Worm (Caenorhabditis elegans) whole organism, L2 larva: ENCODE data around the gene nlp-66.

Experiments used
- F13H6.1 ChIP-seq: sonication (generic microtip); optimal IDR thresholded peaks from 2 replicates; lab custom pipeline; 2016; ENCODE audit warnings: missing genetic modification characterization, missing compliant biosample characterization
- ZK546.5 ChIP-seq: sonication (generic microtip); optimal IDR thresholded peaks from 2 replicates; lab custom pipeline; 2017; ENCODE audit warnings: missing biosample characterization, missing genetic modification characterization
- ama-1 ChIP-seq: fragments of 150-350 bp; optimal IDR thresholded peaks from 2 replicates; lab custom pipeline; 2018; ENCODE audit warnings: inconsistent platforms
- blmp-1 ChIP-seq: sonication (generic microtip); optimal IDR thresholded peaks from 2 replicates; lab custom pipeline; 2017; ENCODE audit warnings: missing genetic modification characterization, mild to moderate bottlenecking, missing compliant biosample characterization, antibody characterized with exemption, moderate library complexity; ENCODE audit not compliant: insufficient read depth
- dmd-4 ChIP-seq: sonication (generic microtip); optimal IDR thresholded peaks from 2 replicates; lab custom pipeline; 2017; ENCODE audit warnings: missing biosample characterization, missing genetic modification characterization
- elt-1 ChIP-seq: fragments of 150-350 bp; optimal IDR thresholded peaks from 2 replicates; lab custom pipeline; 2014; ENCODE audit warnings: missing biosample characterization, missing genetic modification characterization
- elt-3 ChIP-seq: sonication (generic microtip); optimal IDR thresholded peaks from 2 replicates; lab custom pipeline; 2017; ENCODE audit warnings: missing biosample characterization, missing genetic modification characterization
- lin-13 ChIP-seq: fragments of 150-350 bp; optimal IDR thresholded peaks from 2 replicates; lab custom pipeline; 2014; ENCODE audit warnings: missing biosample characterization, missing genetic modification reagents, missing genetic modification characterization
- mdl-1 ChIP-seq, 2 experiments: fragments of 150-350 bp in 1 of 2; sonication (generic microtip) in 1 of 2; optimal IDR thresholded peaks; 2 replicates each; lab custom pipeline; 2017; ENCODE audit warnings: missing biosample characterization in 2 of 2, missing genetic modification characterization in 2 of 2
- nhr-12 ChIP-seq: fragments of 150-350 bp; optimal IDR thresholded peaks from 2 replicates; lab custom pipeline; 2014; ENCODE audit warnings: missing biosample characterization, missing genetic modification characterization
- nhr-77 ChIP-seq: fragments of 150-350 bp; optimal IDR thresholded peaks from 2 replicates; lab custom pipeline; 2014; ENCODE audit warnings: missing biosample characterization, missing genetic modification characterization
- ztf-11 ChIP-seq: sonication (generic microtip); optimal IDR thresholded peaks from 2 replicates; lab custom pipeline; 2017; ENCODE audit warnings: missing biosample characterization, missing genetic modification characterization

- TF ChIP-seq elt-3 (tag; lab: Kevin White, UChicago), result no peak
- TF ChIP-seq nhr-12 (tag; lab: Kevin White, UChicago), result no peak
- no peak for TF ChIP-seq blmp-1 (tag; lab: Kevin White, UChicago)
- no peak for TF ChIP-seq nhr-77 (tag; lab: Kevin White, UChicago)
- no peak for TF ChIP-seq ztf-11 (tag; lab: Kevin White, UChicago)
- no peak for TF ChIP-seq lin-13 (GFP tag; lab: Kevin White, UChicago)
- TF ChIP-seq F13H6.1 (tag; lab: Kevin White, UChicago), result no peak
- no peak for TF ChIP-seq dmd-4 (tag; lab: Kevin White, UChicago)
- no peak for TF ChIP-seq ZK546.5 (tag; lab: Kevin White, UChicago)
- TF ChIP-seq elt-1 (tag; lab: Kevin White, UChicago), result no peak
- TF ChIP-seq ama-1 (lab: Kevin White, UChicago), result no peak
- no peak for TF ChIP-seq mdl-1 (tag; optimal IDR thresholded peaks at IDR 0.05; lab: Kevin White, UChicago)
These were observed at the start of gene nlp-66 for ce11 chrX:11116723-11117122.
